Fruit fly (Drosophila melanogaster) whole organism, embryonic: ENCODE measurements around the gene Mical.
A peak's percentile ranks its signal among the peaks of the same experiment; 100 is the strongest.

Source experiments
- CG10321 ChIP-seq: fragments of 200-800 bp; sonication (Bioruptor generic); IDR thresholded peaks from 2 replicates; pipeline ENCODE4 v1.3.6; 2022; ENCODE audit warnings: missing biosample characterization, missing genetic modification characterization
- CG10543 ChIP-seq: fragments of 200-800 bp; sonication (Bioruptor generic); optimal IDR thresholded peaks from 3 replicates; lab custom pipeline; 2017; ENCODE audit warnings: missing biosample characterization, mild to moderate bottlenecking, missing genetic modification characterization, moderate library complexity
- CG10979 ChIP-seq: fragments of 200-800 bp; sonication (Bioruptor generic); optimal IDR thresholded peaks from 2 replicates; lab custom pipeline; 2018; ENCODE audit warnings: missing biosample characterization, mild to moderate bottlenecking, missing genetic modification characterization, moderate library complexity
- CG12071 ChIP-seq: fragments of 200-800 bp; sonication (Bioruptor generic); optimal IDR thresholded peaks from 3 replicates; lab custom pipeline; 2018; ENCODE audit warnings: missing biosample characterization, mild to moderate bottlenecking, missing genetic modification characterization
- CG12659 ChIP-seq: fragments of 200-800 bp; sonication (Bioruptor generic); optimal IDR thresholded peaks from 3 replicates; lab custom pipeline; 2017; ENCODE audit warnings: mild to moderate bottlenecking, missing biosample characterization, missing genetic modification reagents, missing genetic modification characterization
- CG13296 ChIP-seq: fragments of 200-800 bp; sonication (Bioruptor generic); optimal IDR thresholded peaks from 3 replicates; lab custom pipeline; 2018; ENCODE audit warnings: missing biosample characterization, mild to moderate bottlenecking, missing genetic modification characterization
- CG14014 ChIP-seq: fragments of 200-800 bp; sonication (Bioruptor generic); IDR thresholded peaks from 2 replicates; pipeline ENCODE4 v1.3.6; 2022; ENCODE audit warnings: missing biosample characterization, missing genetic modification characterization
- CG17829 ChIP-seq: fragments of 200-800 bp; optimal IDR thresholded peaks from 2 replicates; lab custom pipeline; 2019; ENCODE audit warnings: missing biosample characterization, mild to moderate bottlenecking, missing genetic modification characterization, moderate library complexity
- CG18262 ChIP-seq: fragments of 200-800 bp; optimal IDR thresholded peaks from 3 replicates; lab custom pipeline; 2019; ENCODE audit warnings: missing biosample characterization, mild to moderate bottlenecking, missing genetic modification characterization, moderate library complexity
- CG18619 ChIP-seq: fragments of 200-800 bp; sonication (Bioruptor generic); optimal IDR thresholded peaks from 3 replicates; lab custom pipeline; 2017; ENCODE audit warnings: missing biosample characterization, mild to moderate bottlenecking, missing genetic modification characterization
- CG2129 ChIP-seq: fragments of 200-800 bp; sonication (Bioruptor generic); IDR thresholded peaks from 2 replicates; pipeline ENCODE4 v1.3.6; 2022; ENCODE audit warnings: missing biosample characterization, missing genetic modification characterization; ENCODE audit not compliant: partially characterized antibody
- CG2202 ChIP-seq: fragments of 200-800 bp; sonication (Bioruptor generic); optimal IDR thresholded peaks from 2 replicates; lab custom pipeline; 2018; ENCODE audit warnings: missing biosample characterization, mild to moderate bottlenecking, missing genetic modification characterization
- CG30403 ChIP-seq: fragments of 200-800 bp; sonication (Bioruptor generic); optimal IDR thresholded peaks from 3 replicates; lab custom pipeline; 2016; ENCODE audit warnings: missing biosample characterization, missing genetic modification characterization
- CG30431 ChIP-seq: fragments of 200-800 bp; sonication (Bioruptor generic); optimal IDR thresholded peaks from 2 replicates; lab custom pipeline; 2017; ENCODE audit warnings: missing biosample characterization, missing genetic modification characterization
- CG3065 ChIP-seq: fragments of 200-800 bp; sonication (Bioruptor generic); optimal IDR thresholded peaks from 2 replicates; lab custom pipeline; 2016; ENCODE audit warnings: missing biosample characterization, missing genetic modification characterization
- CG31441 ChIP-seq: fragments of 200-800 bp; sonication (Bioruptor generic); IDR thresholded peaks from 2 replicates; pipeline ENCODE4 v1.3.6; 2022; ENCODE audit warnings: missing biosample characterization, missing genetic modification characterization
- CG4730 ChIP-seq: fragments of 200-800 bp; sonication (Bioruptor generic); IDR thresholded peaks from 2 replicates; pipeline ENCODE4 v1.3.6; 2022; ENCODE audit warnings: missing biosample characterization, missing genetic modification characterization
- CG6683 ChIP-seq: fragments of 200-800 bp; sonication (Bioruptor generic); optimal IDR thresholded peaks from 2 replicates; lab custom pipeline; 2017; ENCODE audit warnings: missing biosample characterization, mild to moderate bottlenecking, missing genetic modification characterization, missing genetic modification reagents
- CG6765 ChIP-seq: fragments of 200-800 bp; sonication (Bioruptor generic); optimal IDR thresholded peaks from 3 replicates; lab custom pipeline; 2017; ENCODE audit warnings: missing biosample characterization, mild to moderate bottlenecking, missing genetic modification characterization
- CG9215 ChIP-seq: fragments of 200-800 bp; sonication (Bioruptor generic); IDR thresholded peaks from 2 replicates; pipeline ENCODE4 v1.3.6; 2022; ENCODE audit warnings: missing biosample characterization, missing genetic modification characterization
- CG9817 ChIP-seq: fragments of 200-800 bp; sonication (Bioruptor generic); optimal IDR thresholded peaks from 2 replicates; lab custom pipeline; 2018; ENCODE audit warnings: missing biosample characterization, mild to moderate bottlenecking, missing genetic modification characterization, moderate library complexity
- GATAe ChIP-seq: fragments of 200-800 bp; sonication (Bioruptor generic); conservative IDR thresholded peaks from 2 replicates; pipeline ENCODE4 v1.3.6; 2022; ENCODE audit warnings: missing biosample characterization, missing genetic modification characterization
- HLH54F ChIP-seq: fragments of 200-800 bp; sonication (Bioruptor generic); optimal IDR thresholded peaks from 3 replicates; lab custom pipeline; 2016; ENCODE audit warnings: missing biosample characterization, missing genetic modification characterization
- HmgZ ChIP-seq: fragments of 200-800 bp; sonication (Bioruptor generic); optimal IDR thresholded peaks from 2 replicates; lab custom pipeline; 2018; ENCODE audit warnings: missing biosample characterization, mild to moderate bottlenecking, missing genetic modification characterization
- Med ChIP-seq: fragments of 200-800 bp; sonication (Bioruptor generic); peaks from one replicate; lab custom pipeline; 2016; ENCODE audit warnings: missing biosample characterization, missing genetic modification characterization, mild to moderate bottlenecking, inconsistent platforms, moderate library complexity
- Nf-YA ChIP-seq: fragments of 200-800 bp; sonication (Bioruptor generic); IDR thresholded peaks from 2 replicates; pipeline ENCODE4 v1.3.6; 2022; ENCODE audit warnings: missing biosample characterization, missing genetic modification characterization
- Pdp1 ChIP-seq, 2 experiments: fragments of 200-800 bp; sonication (Bioruptor generic); optimal IDR thresholded peaks; 3 replicates each; lab custom pipeline; 2016; ENCODE audit warnings: missing biosample characterization in 2 of 2, missing genetic modification characterization in 2 of 2, mild to moderate bottlenecking in 1 of 2, moderate library complexity in 1 of 2
- Poxn ChIP-seq: fragments of 200-800 bp; sonication (Bioruptor generic); IDR thresholded peaks from 2 replicates; pipeline ENCODE4 v1.3.6; 2022; ENCODE audit warnings: missing biosample characterization, missing genetic modification characterization
- Scr ChIP-seq: fragments of 200-800 bp; sonication (Bioruptor generic); IDR thresholded peaks from 2 replicates; pipeline ENCODE4 v1.3.6; 2022; ENCODE audit warnings: missing biosample characterization, missing genetic modification characterization; ENCODE audit not compliant: partially characterized antibody
- Spps ChIP-seq: fragments of 200-800 bp; sonication (Bioruptor generic); optimal IDR thresholded peaks from 2 replicates; lab custom pipeline; 2018; ENCODE audit warnings: missing biosample characterization, mild to moderate bottlenecking, missing genetic modification characterization
- Sry-δ ChIP-seq: fragments of 200-800 bp; sonication (Bioruptor generic); optimal IDR thresholded peaks from 2 replicates; lab custom pipeline; 2016; ENCODE audit warnings: missing biosample characterization, missing genetic modification characterization
- cato ChIP-seq: fragments of 200-800 bp; sonication (Bioruptor generic); optimal IDR thresholded peaks from 2 replicates; lab custom pipeline; 2016; ENCODE audit warnings: missing biosample characterization, missing genetic modification characterization, borderline replicate concordance
- dati ChIP-seq: fragments of 200-800 bp; sonication (Bioruptor generic); IDR thresholded peaks from 2 replicates; pipeline ENCODE4 v1.3.6; 2022; ENCODE audit warnings: missing biosample characterization, missing genetic modification characterization
- dmrt99B ChIP-seq: fragments of 200-800 bp; sonication (Bioruptor generic); optimal IDR thresholded peaks from 2 replicates; lab custom pipeline; 2018; ENCODE audit warnings: missing biosample characterization, mild to moderate bottlenecking, missing genetic modification characterization, moderate library complexity
- ems ChIP-seq: fragments of 200-800 bp; sonication (Bioruptor generic); optimal IDR thresholded peaks from 3 replicates; lab custom pipeline; 2016; ENCODE audit warnings: missing biosample characterization, missing genetic modification characterization
- ftz-f1 ChIP-seq: fragments of 200-800 bp; sonication (Bioruptor generic); optimal IDR thresholded peaks from 2 replicates; lab custom pipeline; 2016; ENCODE audit warnings: missing biosample characterization, missing genetic modification characterization
- gcm ChIP-seq: fragments of 200-800 bp; sonication (Bioruptor generic); optimal IDR thresholded peaks from 2 replicates; lab custom pipeline; 2019; ENCODE audit warnings: missing biosample characterization, mild to moderate bottlenecking, missing genetic modification characterization, moderate library complexity
- inv ChIP-seq: fragments of 200-800 bp; sonication (Bioruptor generic); IDR thresholded peaks from 2 replicates; pipeline ENCODE4 v1.3.6; 2022; ENCODE audit warnings: missing biosample characterization, missing genetic modification characterization; ENCODE audit not compliant: partially characterized antibody
- jing ChIP-seq: fragments of 200-800 bp; sonication (Bioruptor generic); optimal IDR thresholded peaks from 2 replicates; lab custom pipeline; 2018; ENCODE audit warnings: missing biosample characterization, mild to moderate bottlenecking, missing genetic modification characterization
- kah ChIP-seq: fragments of 200-800 bp; sonication (Bioruptor generic); optimal IDR thresholded peaks from 2 replicates; lab custom pipeline; 2018; ENCODE audit warnings: missing biosample characterization, mild to moderate bottlenecking, missing genetic modification characterization
- kay ChIP-seq: fragments of 200-800 bp; sonication (Bioruptor generic); optimal IDR thresholded peaks from 2 replicates; lab custom pipeline; 2016; ENCODE audit warnings: missing biosample characterization, missing genetic modification characterization
- luna ChIP-seq: fragments of 200-800 bp; sonication (Bioruptor generic); optimal IDR thresholded peaks from 2 replicates; lab custom pipeline; 2016; ENCODE audit warnings: missing biosample characterization, missing genetic modification characterization
- pho ChIP-seq: fragments of 200-800 bp; sonication (Bioruptor generic); optimal IDR thresholded peaks from 2 replicates; lab custom pipeline; 2016; ENCODE audit warnings: missing biosample characterization, missing genetic modification characterization
- ro ChIP-seq: fragments of 200-800 bp; sonication (Bioruptor generic); IDR thresholded peaks from 2 replicates; pipeline ENCODE4 v1.3.6; 2022; ENCODE audit warnings: missing biosample characterization, missing genetic modification characterization
- sens ChIP-seq: fragments of 200-800 bp; sonication (Bioruptor generic); peaks from one replicate; lab custom pipeline; 2016; ENCODE audit warnings: missing biosample characterization, missing genetic modification characterization
- slbo ChIP-seq: fragments of 200-800 bp; sonication (Bioruptor generic); IDR thresholded peaks from 2 replicates; pipeline ENCODE4 v1.3.6; 2022; ENCODE audit warnings: missing biosample characterization, missing genetic modification characterization
- twi ChIP-seq: fragments of 200-800 bp; optimal IDR thresholded peaks from 2 replicates; lab custom pipeline; 2019; ENCODE audit warnings: missing biosample characterization, mild to moderate bottlenecking, missing genetic modification characterization, moderate library complexity
- vvl ChIP-seq: fragments of 200-800 bp; sonication (Bioruptor generic); IDR thresholded peaks from 2 replicates; pipeline ENCODE4 v1.3.6; 2022; ENCODE audit warnings: missing biosample characterization, missing genetic modification characterization
- zen ChIP-seq: fragments of 200-800 bp; sonication (Bioruptor generic); optimal IDR thresholded peaks from 3 replicates; lab custom pipeline; 2018; ENCODE audit warnings: missing biosample characterization, mild to moderate bottlenecking, missing genetic modification characterization, moderate library complexity

Mical gene

dm6 chr3R:10087206-10087927 lies 44.7 kb upstream of the Mical start (continued):
- TF ChIP-seq CG2202 (tag; lab: Kevin White, UChicago) (no peak), cato (peak; percentile 40), CG14014 (GFP tag; lab: Robert Waterston, UW) (peak; percentile 61), Poxn (GFP tag; lab: Robert Waterston, UW) (no peak), HmgZ (no peak), Spps (tag; lab: Kevin White, UChicago) (no peak), jing (GFP tag; lab: Kevin White, UChicago) (peak; percentile 32), GATAe (0 out of 2 replicates have a peak, but pooled peaks have one; percentile 8), Nf-YA (GFP tag; lab: Robert Waterston, UW) (peak; percentile 54; the same call in 1 of the 2 replicates), Med (GFP tag; lab: Kevin White, UChicago) (peak; percentile 96), CG17829 (tag; lab: Kevin White, UChicago) (peak; percentile 12), CG30431 (GFP tag; lab: Kevin White, UChicago) (peak; percentile 46), kah (no peak), ems (peak; percentile 44), luna (peak; percentile 35), CG10543 (GFP tag; lab: Kevin White, UChicago) (no peak), ftz-f1 (GFP tag; lab: Kevin White, UChicago) (peak; percentile 99), CG12071 (peak; percentile 13), kay (peak; percentile 6), Sry-δ (GFP tag; lab: Kevin White, UChicago) (peak; percentile 27), slbo (GFP tag; lab: Robert Waterston, UW) (peak; percentile 88), zen (no peak), CG9215 (GFP tag; lab: Robert Waterston, UW) (no peak), ro (GFP tag; lab: Robert Waterston, UW) (no peak), pho (GFP tag; lab: Kevin White, UChicago) (peak; percentile 64), gcm (GFP tag; lab: Kevin White, UChicago) (no peak), Scr (GFP tag; lab: Robert Waterston, UW) (no peak), vvl (peak; percentile 78), Pdp1 (GFP tag; optimal IDR thresholded peaks at IDR 0.05; lab: Kevin White, UChicago) (peak; percentile 62 to 79), inv (GFP tag; lab: Robert Waterston, UW) (no peak), CG6683 (GFP tag; lab: Kevin White, UChicago) (peak; percentile 3), CG3065 (GFP tag; lab: Kevin White, UChicago) (no peak), twi (tag; lab: Kevin White, UChicago) (no peak), dati (GFP tag; lab: Robert Waterston, UW) (0 out of 2 replicates have a peak, but pooled peaks have one; percentile 38), CG10979 (peak; percentile 48), HLH54F (GFP tag; lab: Kevin White, UChicago) (peak; percentile 65), CG30403 (GFP tag; lab: Kevin White, UChicago) (peak; percentile 72), sens (peak; percentile 90), CG18262 (tag; lab: Kevin White, UChicago) (peak; percentile 24), CG2129 (no peak), CG10321 (GFP tag; lab: Robert Waterston, UW) (peak; percentile 94), CG6765 (no peak), CG9817 (peak; percentile 28), CG31441 (GFP tag; lab: Robert Waterston, UW) (peak; percentile 58), CG12659 (peak; percentile 51), CG18619 (GFP tag; lab: Kevin White, UChicago) (peak; percentile 59), CG13296 (no peak), dmrt99B (tag; lab: Kevin White, UChicago) (peak; percentile 68), CG4730 (GFP tag; lab: Robert Waterston, UW) (peak; percentile 45; the same call in 1 of the 2 replicates)
